Fruit fly (Drosophila melanogaster) whole organism, embryonic: Measurements from ENCODE around the gene RpS30.

Experiments used
- Abd-B ChIP-seq: fragments of 200-800 bp; sonication (Bioruptor generic); optimal IDR thresholded peaks from 2 replicates; lab custom pipeline; 2018; ENCODE audit warnings: missing biosample characterization, mild to moderate bottlenecking, missing genetic modification characterization, moderate library complexity
- Atf-2 ChIP-seq: fragments of 200-800 bp; sonication (Bioruptor generic); optimal IDR thresholded peaks from 2 replicates; lab custom pipeline; 2016; ENCODE audit warnings: missing biosample characterization, missing genetic modification characterization
- B-H1 ChIP-seq: fragments of 200-800 bp; sonication (Bioruptor generic); IDR thresholded peaks from 3 replicates; pipeline ENCODE4 v1.3.6; 2022; ENCODE audit warnings: missing biosample characterization, missing genetic modification characterization
- CG1024 ChIP-seq: fragments of 200-800 bp; sonication (Bioruptor generic); IDR thresholded peaks from 2 replicates; pipeline ENCODE4 v1.3.6; 2022; ENCODE audit warnings: missing biosample characterization, missing genetic modification characterization
- CG10366 ChIP-seq: fragments of 200-800 bp; sonication (Bioruptor generic); IDR thresholded peaks from 2 replicates; pipeline ENCODE4 v1.3.6; 2022; ENCODE audit warnings: missing biosample characterization, missing genetic modification characterization
- CG10431 ChIP-seq: fragments of 200-800 bp; sonication (Bioruptor generic); optimal IDR thresholded peaks from 3 replicates; lab custom pipeline; 2018; ENCODE audit warnings: missing biosample characterization, mild to moderate bottlenecking, missing genetic modification characterization
- CG10654 ChIP-seq: fragments of 200-800 bp; sonication (Bioruptor generic); optimal IDR thresholded peaks from 2 replicates; lab custom pipeline; 2016; ENCODE audit warnings: missing biosample characterization, missing genetic modification characterization
- CG11695 ChIP-seq: fragments of 200-800 bp; sonication (Bioruptor generic); IDR thresholded peaks from 3 replicates; pipeline ENCODE4 v1.3.6; 2022; ENCODE audit warnings: missing biosample characterization, missing genetic modification characterization
- CG15073 ChIP-seq: fragments of 200-800 bp; sonication (Bioruptor generic); optimal IDR thresholded peaks from 2 replicates; lab custom pipeline; 2016; ENCODE audit warnings: missing biosample characterization, missing genetic modification characterization
- CG16779 ChIP-seq: fragments of 200-800 bp; sonication (Bioruptor generic); IDR thresholded peaks from 2 replicates; pipeline ENCODE4 v1.3.6; 2022; ENCODE audit warnings: missing biosample characterization, missing genetic modification characterization
- CG17186 ChIP-seq: fragments of 200-800 bp; sonication (Bioruptor generic); optimal IDR thresholded peaks from 3 replicates; lab custom pipeline; 2017; ENCODE audit warnings: missing biosample characterization, missing genetic modification reagents, missing genetic modification characterization
- CG17328 ChIP-seq: fragments of 200-800 bp; sonication (Bioruptor generic); IDR thresholded peaks from 2 replicates; pipeline ENCODE4 v1.3.6; 2022; ENCODE audit warnings: missing biosample characterization, missing genetic modification characterization
- CG17361 ChIP-seq: fragments of 200-800 bp; sonication (Bioruptor generic); IDR thresholded peaks from 3 replicates; pipeline ENCODE4 v1.3.6; 2022; ENCODE audit warnings: missing biosample characterization, missing genetic modification characterization
- CG17802 ChIP-seq: fragments of 200-800 bp; sonication (Bioruptor generic); optimal IDR thresholded peaks from 2 replicates; lab custom pipeline; 2018; ENCODE audit warnings: missing biosample characterization, mild to moderate bottlenecking, missing genetic modification characterization, moderate library complexity
- CG17912 ChIP-seq: fragments of 200-800 bp; sonication (Bioruptor generic); optimal IDR thresholded peaks from 2 replicates; lab custom pipeline; 2018; ENCODE audit warnings: missing biosample characterization, mild to moderate bottlenecking, missing genetic modification characterization
- CG1792 ChIP-seq: fragments of 200-800 bp; sonication (Bioruptor generic); optimal IDR thresholded peaks from 2 replicates; lab custom pipeline; 2016; ENCODE audit warnings: missing biosample characterization, missing genetic modification characterization
- CG2116 ChIP-seq: fragments of 200-800 bp; sonication (Bioruptor generic); optimal IDR thresholded peaks from 3 replicates; lab custom pipeline; 2018; ENCODE audit warnings: missing biosample characterization, mild to moderate bottlenecking, missing genetic modification characterization
- CG30020 ChIP-seq: fragments of 200-800 bp; optimal IDR thresholded peaks from 2 replicates; lab custom pipeline; 2019; ENCODE audit warnings: missing biosample characterization, mild to moderate bottlenecking, missing genetic modification characterization, moderate library complexity
- CG30431 ChIP-seq: fragments of 200-800 bp; sonication (Bioruptor generic); optimal IDR thresholded peaks from 2 replicates; lab custom pipeline; 2017; ENCODE audit warnings: missing biosample characterization, missing genetic modification characterization
- CG3281 ChIP-seq: fragments of 200-800 bp; sonication (Bioruptor generic); optimal IDR thresholded peaks from 3 replicates; lab custom pipeline; 2017; ENCODE audit warnings: missing biosample characterization, mild to moderate bottlenecking, missing genetic modification characterization
- CG33557 ChIP-seq: fragments of 200-800 bp; sonication (Bioruptor generic); optimal IDR thresholded peaks from 2 replicates; lab custom pipeline; 2019; ENCODE audit warnings: missing biosample characterization, mild to moderate bottlenecking, missing genetic modification characterization, moderate library complexity
- CG42726 ChIP-seq: fragments of 200-800 bp; sonication (Bioruptor generic); IDR thresholded peaks from 2 replicates; pipeline ENCODE4 v1.3.6; 2022; ENCODE audit warnings: missing biosample characterization, missing genetic modification characterization; ENCODE audit not compliant: partially characterized antibody
- CG43689 ChIP-seq: fragments of 200-800 bp; sonication (Bioruptor generic); IDR thresholded peaks from 2 replicates; pipeline ENCODE4 v1.3.6; 2022; ENCODE audit warnings: missing biosample characterization, missing genetic modification characterization
- CG4424 ChIP-seq: fragments of 200-800 bp; sonication (Bioruptor generic); optimal IDR thresholded peaks from 3 replicates; lab custom pipeline; 2016; ENCODE audit warnings: missing biosample characterization, missing genetic modification characterization
- CG6175 ChIP-seq: fragments of 200-800 bp; sonication (Bioruptor generic); IDR thresholded peaks from 3 replicates; pipeline ENCODE4 v1.3.6; 2022; ENCODE audit warnings: missing biosample characterization, missing genetic modification characterization
- CG6254 ChIP-seq: fragments of 200-800 bp; sonication (Bioruptor generic); optimal IDR thresholded peaks from 3 replicates; lab custom pipeline; 2017; ENCODE audit warnings: mild to moderate bottlenecking, missing biosample characterization, missing genetic modification reagents, missing genetic modification characterization
- CG7556 ChIP-seq: fragments of 200-800 bp; sonication (Bioruptor generic); optimal IDR thresholded peaks from 2 replicates; lab custom pipeline; 2017; ENCODE audit warnings: missing biosample characterization, mild to moderate bottlenecking, missing genetic modification characterization
- CG8944 ChIP-seq: fragments of 200-800 bp; sonication (Bioruptor generic); optimal IDR thresholded peaks from 3 replicates; lab custom pipeline; 2016; ENCODE audit warnings: missing biosample characterization, missing genetic modification characterization
- CHES-1-like ChIP-seq: fragments of 200-800 bp; sonication (Bioruptor generic); optimal IDR thresholded peaks from 2 replicates; lab custom pipeline; 2016; ENCODE audit warnings: missing biosample characterization, missing genetic modification characterization
- Dip2 ChIP-seq: fragments of 200-800 bp; sonication (Bioruptor generic); IDR thresholded peaks from 2 replicates; pipeline ENCODE4 v1.3.6; 2022; ENCODE audit warnings: missing biosample characterization, missing genetic modification characterization
- Dref ChIP-seq: fragments of 200-800 bp; sonication (Bioruptor generic); IDR thresholded peaks from 2 replicates; pipeline ENCODE4 v1.3.6; 2022; ENCODE audit warnings: missing biosample characterization, missing genetic modification characterization
- Fer3 ChIP-seq: fragments of 200-800 bp; sonication (Bioruptor generic); optimal IDR thresholded peaks from 2 replicates; lab custom pipeline; 2018; ENCODE audit warnings: missing biosample characterization, mild to moderate bottlenecking, missing genetic modification characterization, moderate library complexity
- GATAe ChIP-seq: fragments of 200-800 bp; sonication (Bioruptor generic); conservative IDR thresholded peaks from 2 replicates; pipeline ENCODE4 v1.3.6; 2022; ENCODE audit warnings: missing biosample characterization, missing genetic modification characterization
- HmgZ ChIP-seq: fragments of 200-800 bp; sonication (Bioruptor generic); optimal IDR thresholded peaks from 2 replicates; lab custom pipeline; 2018; ENCODE audit warnings: missing biosample characterization, mild to moderate bottlenecking, missing genetic modification characterization
- Hr3 ChIP-seq: fragments of 200-800 bp; sonication (Bioruptor generic); optimal IDR thresholded peaks from 3 replicates; lab custom pipeline; 2016; ENCODE audit warnings: missing biosample characterization, missing genetic modification characterization
- Jarid2 ChIP-seq: fragments of 200-800 bp; sonication (Bioruptor generic); optimal IDR thresholded peaks from 3 replicates; lab custom pipeline; 2017; ENCODE audit warnings: mild to moderate bottlenecking, missing biosample characterization, missing genetic modification reagents, missing genetic modification characterization
- Mrtf ChIP-seq: fragments of 200-800 bp; sonication (Bioruptor generic); IDR thresholded peaks from 3 replicates; pipeline ENCODE4 v1.3.6; 2022; ENCODE audit warnings: missing biosample characterization, missing genetic modification characterization
- Taf1 ChIP-seq: fragments of 200-800 bp; sonication (Bioruptor generic); IDR thresholded peaks from 2 replicates; pipeline ENCODE4 v1.3.6; 2022; ENCODE audit warnings: missing biosample characterization, missing genetic modification characterization
- Vsx1 ChIP-seq: fragments of 200-800 bp; sonication (Bioruptor generic); optimal IDR thresholded peaks from 2 replicates; lab custom pipeline; 2017; ENCODE audit warnings: missing biosample characterization, mild to moderate bottlenecking, missing genetic modification characterization, missing genetic modification reagents
- ara ChIP-seq: fragments of 200-800 bp; sonication (Bioruptor generic); IDR thresholded peaks from 2 replicates; pipeline ENCODE4 v1.3.6; 2022; ENCODE audit warnings: missing biosample characterization, missing genetic modification characterization
- chinmo ChIP-seq: fragments of 200-800 bp; sonication (Bioruptor generic); IDR thresholded peaks from 4 replicates; pipeline ENCODE4 v1.3.6; 2022; ENCODE audit warnings: missing biosample characterization, missing genetic modification characterization; ENCODE audit not compliant: partially characterized antibody
- danr ChIP-seq: fragments of 200-800 bp; sonication (Bioruptor generic); IDR thresholded peaks from 2 replicates; pipeline ENCODE4 v1.3.6; 2022; ENCODE audit warnings: missing biosample characterization, missing genetic modification characterization
- dati ChIP-seq: fragments of 200-800 bp; sonication (Bioruptor generic); IDR thresholded peaks from 2 replicates; pipeline ENCODE4 v1.3.6; 2022; ENCODE audit warnings: missing biosample characterization, missing genetic modification characterization
- en ChIP-seq: fragments of 200-800 bp; sonication (Bioruptor generic); optimal IDR thresholded peaks from 2 replicates; lab custom pipeline; 2016; ENCODE audit warnings: missing biosample characterization, missing genetic modification characterization
- fd3F ChIP-seq: fragments of 200-800 bp; sonication (Bioruptor generic); optimal IDR thresholded peaks from 2 replicates; lab custom pipeline; 2018; ENCODE audit warnings: missing biosample characterization, mild to moderate bottlenecking, missing genetic modification characterization, moderate library complexity
- grn ChIP-seq: fragments of 200-800 bp; sonication (Bioruptor generic); optimal IDR thresholded peaks from 3 replicates; lab custom pipeline; 2017; ENCODE audit warnings: missing biosample characterization, missing genetic modification characterization
- nom ChIP-seq: fragments of 200-800 bp; sonication (Bioruptor generic); optimal IDR thresholded peaks from 2 replicates; lab custom pipeline; 2017; ENCODE audit warnings: missing biosample characterization, missing genetic modification characterization, mild to moderate bottlenecking, moderate library complexity, missing genetic modification reagents
- pb ChIP-seq: fragments of 200-800 bp; sonication (Bioruptor generic); optimal IDR thresholded peaks from 3 replicates; lab custom pipeline; 2016; ENCODE audit warnings: missing biosample characterization, missing genetic modification characterization
- so ChIP-seq: fragments of 200-800 bp; sonication (Bioruptor generic); IDR thresholded peaks from 3 replicates; pipeline ENCODE4 v1.3.6; 2022; ENCODE audit warnings: missing biosample characterization, missing genetic modification characterization
- sug ChIP-seq: fragments of 200-800 bp; optimal IDR thresholded peaks from 2 replicates; lab custom pipeline; 2019; ENCODE audit warnings: missing biosample characterization, mild to moderate bottlenecking, missing genetic modification characterization, moderate library complexity
- tio ChIP-seq: fragments of 200-800 bp; sonication (Bioruptor generic); optimal IDR thresholded peaks from 2 replicates; lab custom pipeline; 2017; ENCODE audit warnings: missing biosample characterization, missing genetic modification characterization, inconsistent platforms

RpS30 gene

DNA sequence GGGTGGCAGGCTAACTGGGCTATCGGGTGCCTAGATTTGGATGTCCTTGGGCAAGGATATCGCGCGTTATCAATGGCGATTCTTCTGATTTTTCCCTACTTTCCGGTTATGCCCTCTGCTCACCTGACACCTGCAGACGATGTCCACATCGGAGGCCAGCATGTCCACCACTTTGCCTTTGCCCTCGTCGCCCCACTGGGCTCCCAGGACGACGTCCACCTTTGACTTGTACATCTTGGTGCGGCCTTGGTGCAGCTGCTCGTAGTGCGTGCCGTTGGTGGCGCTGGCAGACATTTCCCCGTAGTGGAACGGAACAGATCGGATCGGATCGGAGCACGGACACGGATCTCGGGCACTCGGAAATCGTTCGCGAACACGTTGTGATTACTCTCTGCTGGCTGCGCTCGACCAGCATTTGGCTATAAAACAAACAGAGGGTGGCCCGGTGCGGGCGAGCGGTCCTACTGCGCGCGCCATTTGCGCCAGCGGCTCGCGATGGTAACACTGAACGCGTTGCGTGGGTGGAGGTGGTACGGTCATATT is 20.1 kb upstream of the RpS30 start, which contains the start of gene Adss (continued):
- no peak for TF ChIP-seq Dip2 (GFP tag; lab: Robert Waterston, UW)
- TF ChIP-seq CG30020, result no peak
- peak; percentile 44; the same call in 1 of the 2 replicates for TF ChIP-seq CG1024
- peak; percentile 22 for TF ChIP-seq Fer3 (tag; lab: Kevin White, UChicago)
- TF ChIP-seq chinmo (GFP tag; lab: Robert Waterston, UW), result peak; percentile 6; the same call in 2 of the 4 replicates
- no peak for TF ChIP-seq CG17802
- peak; percentile 82 for TF ChIP-seq Jarid2 (GFP tag; lab: Kevin White, UChicago)
- TF ChIP-seq so (GFP tag; lab: Robert Waterston, UW), result no peak; the same call in 2 of the 3 replicates
- no peak for TF ChIP-seq Dref
- TF ChIP-seq dati (GFP tag; lab: Robert Waterston, UW), result no peak
- peak; percentile 45 for TF ChIP-seq nom (GFP tag; lab: Kevin White, UChicago)
- TF ChIP-seq en, result no peak
- no peak for TF ChIP-seq CG15073 (GFP tag; lab: Kevin White, UChicago)
- no peak for TF ChIP-seq CG7556
- TF ChIP-seq CG43689 (GFP tag; lab: Robert Waterston, UW), result no peak
- TF ChIP-seq CG8944 (GFP tag; lab: Kevin White, UChicago), result no peak
- peak; percentile 51 for TF ChIP-seq CG17912 (GFP tag; lab: Kevin White, UChicago)
- no peak for TF ChIP-seq CG1792 (GFP tag; lab: Kevin White, UChicago)
- peak; percentile 93 for TF ChIP-seq grn (GFP tag; lab: Kevin White, UChicago)
- 0 out of 2 replicates have a peak, but pooled peaks have one; percentile 56 for TF ChIP-seq CG16779 (GFP tag; lab: Robert Waterston, UW)
- no peak for TF ChIP-seq Atf-2
- peak; percentile 36 for TF ChIP-seq CG10431
- TF ChIP-seq Abd-B (GFP tag; lab: Kevin White, UChicago), result peak; percentile 47
- TF ChIP-seq HmgZ (tag; lab: Kevin White, UChicago), result peak; percentile 33
- no peak for TF ChIP-seq fd3F
- TF ChIP-seq Mrtf, result no peak; the same call in 2 of the 3 replicates
- TF ChIP-seq sug (tag; lab: Kevin White, UChicago), result peak; percentile 32
- no peak for TF ChIP-seq CG17361 (GFP tag; lab: Robert Waterston, UW)
- TF ChIP-seq CG10366 (GFP tag; lab: Robert Waterston, UW), result no peak; the same call in 1 of the 2 replicates
- no peak for TF ChIP-seq Hr3 (GFP tag; lab: Kevin White, UChicago)
- 0 out of 2 replicates have a peak, but pooled peaks have one; percentile 41 for TF ChIP-seq ara
- no peak for TF ChIP-seq CG10654 (GFP tag; lab: Kevin White, UChicago)
- peak; percentile 79 for TF ChIP-seq CG42726
- peak; percentile 29 for TF ChIP-seq CG3281
- no peak; the same call in 2 of the 3 replicates for TF ChIP-seq B-H1
- TF ChIP-seq pb (GFP tag; lab: Kevin White, UChicago), result peak; percentile 1
- TF ChIP-seq Taf1, result no peak
- no peak for TF ChIP-seq Vsx1 (GFP tag; lab: Kevin White, UChicago)
- no peak for TF ChIP-seq CG2116 (GFP tag; lab: Kevin White, UChicago)
- peak; percentile 57 for TF ChIP-seq CG6254 (GFP tag; lab: Kevin White, UChicago)
- no peak for TF ChIP-seq GATAe (GFP tag; lab: Robert Waterston, UW)
- peak; percentile 22; the same call in 1 of the 2 replicates for TF ChIP-seq CG17328 (GFP tag; lab: Robert Waterston, UW)
- no peak for TF ChIP-seq CG33557 (GFP tag; lab: Kevin White, UChicago)
- TF ChIP-seq CHES-1-like (GFP tag; lab: Kevin White, UChicago), result peak; percentile 39
- TF ChIP-seq CG30431 (GFP tag; lab: Kevin White, UChicago), result no peak
- TF ChIP-seq CG17186 (GFP tag; lab: Kevin White, UChicago), result peak; percentile 89
- no peak for TF ChIP-seq CG4424 (GFP tag; lab: Kevin White, UChicago)
- no peak for TF ChIP-seq danr (GFP tag; lab: Robert Waterston, UW)
- TF ChIP-seq tio (GFP tag; lab: Kevin White, UChicago), result no peak
- TF ChIP-seq CG6175 (GFP tag; lab: Robert Waterston, UW), result no peak
- TF ChIP-seq CG11695 (GFP tag; lab: Robert Waterston, UW), result no peak
